Worm (Caenorhabditis elegans) whole organism, L4 larva: ENCODE measurements around the gene VM106R.1.

Experiments
- fos-1 ChIP-seq: fragments of 150-350 bp; optimal IDR thresholded peaks from 2 replicates; lab custom pipeline; 2014; ENCODE audit warnings: missing biosample characterization, missing genetic modification characterization
- snpc-4 ChIP-seq: fragments of 150-350 bp; optimal IDR thresholded peaks from 2 replicates; lab custom pipeline; 2014; ENCODE audit warnings: missing biosample characterization, missing genetic modification characterization
- ztf-11 ChIP-seq: fragments of 150-350 bp; optimal IDR thresholded peaks from 2 replicates; lab custom pipeline; 2014; ENCODE audit warnings: missing biosample characterization, missing genetic modification characterization

- TF ChIP-seq fos-1 (tag; lab: Kevin White, UChicago) = no peak
- no peak for TF ChIP-seq ztf-11 (tag; lab: Kevin White, UChicago)
- no peak for TF ChIP-seq snpc-4 (tag; lab: Kevin White, UChicago)
These were observed 4.9 kb downstream of the VM106R.1 start, which contains the start of the genes R06F6.12 and mix-1 for ce11 chrII:10824046-10824445.
